Fruit fly (Drosophila melanogaster): Measurements from ENCODE around the gene alphaTub84D.

Gene alphaTub84D

DNA sequence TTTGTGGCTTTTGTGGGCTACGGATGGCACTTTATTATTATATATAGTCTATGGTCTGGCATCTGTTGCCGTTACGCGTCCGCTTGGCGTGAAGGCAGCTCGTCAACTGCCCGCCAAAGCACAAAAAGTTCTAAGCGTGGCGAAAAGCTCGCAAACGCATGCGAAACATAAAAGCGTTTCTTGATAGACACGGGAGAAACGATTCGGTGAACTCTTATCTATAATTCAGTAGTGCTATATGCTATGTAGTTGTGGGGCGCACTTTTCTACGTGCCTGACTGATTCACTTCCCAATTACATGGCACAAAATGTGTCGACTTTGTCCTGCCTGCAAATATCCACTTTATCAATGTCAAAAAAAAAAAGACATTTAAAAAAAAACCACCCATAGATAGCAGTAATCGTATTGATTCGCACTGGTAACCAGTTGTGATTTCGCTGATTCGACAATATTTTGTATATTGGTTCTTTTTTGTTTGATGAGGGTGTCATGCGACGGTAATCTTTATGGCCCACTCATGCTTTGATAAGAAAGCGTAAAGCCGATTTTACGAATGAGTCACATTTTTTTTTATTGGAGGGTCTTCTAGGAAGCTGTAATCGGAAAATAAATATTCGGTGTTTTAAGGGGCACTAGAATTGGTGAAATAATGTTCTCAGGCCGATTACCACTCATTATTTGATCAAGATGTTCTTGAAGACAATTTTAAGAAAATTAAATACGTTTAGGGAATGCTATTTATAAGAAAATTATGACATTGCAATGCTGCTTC lies 25.4 kb upstream of the alphaTub84D start, which contains the start of gene alpha-Est9:
alpha-Est9 (minus strand) TSS at position 110 of the 773 bp plus-strand sequence.
- TF ChIP-seq esn (GFP tag; optimal IDR thresholded peaks at IDR 0.05), result no peak
- no peak for TF ChIP-seq eg (GFP tag; IDR thresholded peaks at IDR 0.05)
- TF ChIP-seq svp (GFP tag), result peak; percentile 84
- no peak for TF ChIP-seq CG6163 (GFP tag; IDR thresholded peaks at IDR 0.05)
- TF ChIP-seq Eip93F (GFP tag; optimal IDR thresholded peaks at IDR 0.05), result no peak
- TF ChIP-seq fkh (GFP tag; optimal IDR thresholded peaks at IDR 0.05), result peak; percentile 28
- TF ChIP-seq CG31627 (GFP tag; optimal IDR thresholded peaks at IDR 0.05), result no peak
- TF ChIP-seq CG32006 (GFP tag; optimal IDR thresholded peaks at IDR 0.05), result no peak
- TF ChIP-seq CG6808 (GFP tag; optimal IDR thresholded peaks at IDR 0.05), result no peak
- no peak for TF ChIP-seq dsx (GFP tag; optimal IDR thresholded peaks at IDR 0.05; ENCODE audit: poor library complexity, severe bottlenecking)
- TF ChIP-seq Ets96B (tag; optimal IDR thresholded peaks at IDR 0.05), result no peak
- TF ChIP-seq achi (GFP tag; optimal IDR thresholded peaks at IDR 0.05), result no peak
- no peak for TF ChIP-seq Hr39 (GFP tag; optimal IDR thresholded peaks at IDR 0.05)
- peak; percentile 72 for TF ChIP-seq vri (GFP tag; optimal IDR thresholded peaks at IDR 0.05)

DNA sequence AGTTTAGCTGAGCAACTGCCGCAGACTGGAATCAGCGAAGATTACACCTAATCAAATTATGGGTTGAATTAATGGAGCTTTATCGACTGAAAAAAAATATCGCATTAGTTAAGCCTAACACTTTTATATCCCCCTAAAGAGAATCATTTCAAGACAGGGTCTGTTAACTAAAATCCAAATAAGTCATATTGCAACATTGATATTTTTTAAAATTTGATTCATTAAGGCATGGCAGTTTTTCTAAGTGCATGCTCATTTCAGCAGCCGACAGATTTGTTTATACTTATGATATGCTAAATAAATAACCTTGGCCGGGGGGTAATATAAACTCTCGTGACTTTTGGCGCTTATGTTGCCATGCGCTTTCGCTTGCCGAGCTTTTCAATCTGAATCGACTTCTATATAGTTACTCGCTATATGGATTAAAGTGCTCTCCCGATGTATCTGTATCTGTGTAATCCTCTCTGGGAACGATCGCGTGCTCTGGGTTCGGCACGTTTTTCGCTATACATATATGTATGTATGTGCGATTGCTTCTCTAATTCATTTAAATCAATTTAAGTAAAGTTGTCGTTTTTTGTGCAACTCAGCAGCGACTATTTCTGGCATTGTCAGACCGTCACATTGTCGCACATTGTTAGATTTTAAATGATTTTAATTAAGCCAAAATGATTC lies 24.1 kb upstream of the alphaTub84D start:
- TF ChIP-seq CG6276 (GFP tag; optimal IDR thresholded peaks at IDR 0.05) (peak; percentile 18), CG6808 (GFP tag; optimal IDR thresholded peaks at IDR 0.05) (no peak), CG3919 (GFP tag; optimal IDR thresholded peaks at IDR 0.05) (peak; percentile 26), Sox14 (GFP tag; optimal IDR thresholded peaks at IDR 0.05) (peak; percentile 20), dac (GFP tag; optimal IDR thresholded peaks at IDR 0.05) (no peak), Blimp-1 (GFP tag; optimal IDR thresholded peaks at IDR 0.05) (no peak), pdm3 (GFP tag; optimal IDR thresholded peaks at IDR 0.05) (peak; percentile 45), CG10631 (GFP tag; optimal IDR thresholded peaks at IDR 0.05) (no peak), CG4318 (GFP tag; optimal IDR thresholded peaks at IDR 0.05) (no peak), CG8119 (GFP tag; IDR thresholded peaks at IDR 0.05) (no peak), esn (GFP tag; optimal IDR thresholded peaks at IDR 0.05) (peak; percentile 15), svp (GFP tag) (peak; percentile 17), CG32006 (GFP tag; optimal IDR thresholded peaks at IDR 0.05) (peak; percentile 60), Met (GFP tag; optimal IDR thresholded peaks at IDR 0.05) (peak; percentile 29), CG8632 (GFP tag; optimal IDR thresholded peaks at IDR 0.05) (no peak), Hr39 (GFP tag; optimal IDR thresholded peaks at IDR 0.05) (peak; percentile 41), CG9139 (GFP tag; optimal IDR thresholded peaks at IDR 0.05) (no peak), CG6792 (GFP tag; optimal IDR thresholded peaks at IDR 0.05) (peak; percentile 1), CG34406 (GFP tag; optimal IDR thresholded peaks at IDR 0.05) (no peak), CG1621 (tag; optimal IDR thresholded peaks at IDR 0.05) (no peak), Ets96B (tag; optimal IDR thresholded peaks at IDR 0.05) (no peak), Hr38 (GFP tag; optimal IDR thresholded peaks at IDR 0.05) (no peak), CG6854 (GFP tag; optimal IDR thresholded peaks at IDR 0.05) (no peak), CG11294 (GFP tag; IDR thresholded peaks at IDR 0.05) (peak; percentile 44; the same call in 1 of the 2 replicates), CG3032 (tag; optimal IDR thresholded peaks at IDR 0.05) (no peak), CG31627 (GFP tag; optimal IDR thresholded peaks at IDR 0.05) (peak; percentile 27), Hr4 (GFP tag; optimal IDR thresholded peaks at IDR 0.05) (peak; percentile 64), cyc (GFP tag; optimal IDR thresholded peaks at IDR 0.05) (peak; percentile 15), Eip78C (GFP tag) (peak; percentile 73), acj6 (GFP tag; optimal IDR thresholded peaks at IDR 0.05) (peak; percentile 37), vri (GFP tag; optimal IDR thresholded peaks at IDR 0.05) (peak; percentile 26), fd85E (GFP tag; optimal IDR thresholded peaks at IDR 0.05) (no peak), Ets21C (GFP tag; optimal IDR thresholded peaks at IDR 0.05) (no peak), Gug (GFP tag; IDR thresholded peaks at IDR 0.05) (0 out of 2 replicates have a peak, but pooled peaks have one; percentile 16), lz (GFP tag; optimal IDR thresholded peaks at IDR 0.05) (peak; percentile 13), fkh (GFP tag; optimal IDR thresholded peaks at IDR 0.05) (peak; percentile 86), CG16779 (tag; optimal IDR thresholded peaks at IDR 0.05) (no peak), Sox102F (GFP tag; optimal IDR thresholded peaks at IDR 0.05) (peak; percentile 1), topi (GFP tag; optimal IDR thresholded peaks at IDR 0.05) (no peak), Lpt (GFP tag; optimal IDR thresholded peaks at IDR 0.05) (no peak), Sox15 (GFP tag; optimal IDR thresholded peaks at IDR 0.05) (no peak), CG7368 (GFP tag; optimal IDR thresholded peaks at IDR 0.05) (no peak)
